Worm (Caenorhabditis elegans) whole organism, young adult: ENCODE measurements around the gene elp-1.

ENCODE experiments used
- B0019.2 ChIP-seq: fragments of 200-800 bp; sonication (Bioruptor generic); conservative IDR thresholded peaks from 2 replicates; pipeline ENCODE4 v1.3.6; 2022; ENCODE audit warnings: missing genetic modification reagents, missing genetic modification characterization, missing compliant biosample characterization
- C06A6.2 ChIP-seq: fragments of 200-800 bp; sonication (Bioruptor generic); conservative IDR thresholded peaks from 2 replicates; pipeline ENCODE4 v1.3.6; 2022; ENCODE audit warnings: missing genetic modification characterization, missing compliant biosample characterization
- F33H1.4 ChIP-seq: fragments of 200-800 bp; sonication (Bioruptor generic); IDR thresholded peaks from 2 replicates; pipeline ENCODE4 v1.3.6; 2022; ENCODE audit warnings: missing genetic modification reagents, missing genetic modification characterization, missing compliant biosample characterization
- F37B4.10 ChIP-seq: fragments of 200-800 bp; sonication (Bioruptor generic); IDR thresholded peaks from 2 replicates; pipeline ENCODE4 v1.3.6; 2022; ENCODE audit warnings: missing genetic modification characterization, missing compliant biosample characterization
- F57C9.4 ChIP-seq: sonication (generic microtip); optimal IDR thresholded peaks from 2 replicates; lab custom pipeline; 2017; ENCODE audit warnings: mild to moderate bottlenecking, missing genetic modification characterization, missing compliant biosample characterization
- K11D2.4 ChIP-seq: fragments of 200-800 bp; sonication (Bioruptor generic); IDR thresholded peaks from 2 replicates; pipeline ENCODE4 v1.3.6; 2022; ENCODE audit warnings: missing genetic modification reagents, missing genetic modification characterization, missing compliant biosample characterization
- Y53G8AR.9 ChIP-seq: fragments of 200-800 bp; sonication (Bioruptor generic); conservative IDR thresholded peaks from 2 replicates; pipeline ENCODE4 v1.3.6; 2022; ENCODE audit warnings: missing genetic modification reagents, missing genetic modification characterization, missing compliant biosample characterization
- Y67H2A.10 ChIP-seq: fragments of 200-800 bp; sonication (Bioruptor generic); conservative IDR thresholded peaks from 2 replicates; pipeline ENCODE4 v1.3.6; 2022; ENCODE audit warnings: missing genetic modification reagents, missing genetic modification characterization, missing compliant biosample characterization
- Y79H2A.3 ChIP-seq: fragments of 200-800 bp; sonication (Bioruptor generic); conservative IDR thresholded peaks from 2 replicates; pipeline ENCODE4 v1.3.6; 2022; ENCODE audit warnings: missing genetic modification reagents, missing genetic modification characterization, missing compliant biosample characterization
- bed-2 ChIP-seq: fragments of 200-800 bp; sonication (Bioruptor generic); IDR thresholded peaks from 2 replicates; pipeline ENCODE4 v1.3.6; 2022; ENCODE audit warnings: missing genetic modification reagents, missing genetic modification characterization, missing compliant biosample characterization
- ccch-3 ChIP-seq: fragments of 200-800 bp; sonication (Bioruptor generic); optimal IDR thresholded peaks from 2 replicates; lab custom pipeline; 2018; ENCODE audit warnings: mild to moderate bottlenecking, missing genetic modification characterization, missing compliant biosample characterization
- ceh-79 ChIP-seq: sonication (generic microtip); optimal IDR thresholded peaks from 2 replicates; lab custom pipeline; 2017; ENCODE audit warnings: mild to moderate bottlenecking, missing genetic modification characterization, missing compliant biosample characterization
- ceh-91 ChIP-seq: fragments of 200-800 bp; sonication (Bioruptor generic); IDR thresholded peaks from 2 replicates; pipeline ENCODE4 v1.3.6; 2022; ENCODE audit warnings: missing genetic modification reagents, missing genetic modification characterization, missing compliant biosample characterization
- dox-1 ChIP-seq: fragments of 200-800 bp; sonication (Bioruptor generic); IDR thresholded peaks from 2 replicates; pipeline ENCODE4 v1.3.6; 2022; ENCODE audit warnings: missing genetic modification reagents, missing genetic modification characterization, missing compliant biosample characterization
- dpff-1 ChIP-seq: sonication (generic microtip); optimal IDR thresholded peaks from 2 replicates; lab custom pipeline; 2017; ENCODE audit warnings: mild to moderate bottlenecking, missing genetic modification characterization, missing compliant biosample characterization
- fkh-3 ChIP-seq: sonication (generic microtip); optimal IDR thresholded peaks from 2 replicates; lab custom pipeline; 2016; ENCODE audit warnings: mild to moderate bottlenecking, missing genetic modification characterization, missing compliant biosample characterization
- gei-17 ChIP-seq: fragments of 200-800 bp; sonication (Bioruptor generic); optimal IDR thresholded peaks from 2 replicates; lab custom pipeline; 2018; ENCODE audit warnings: mild to moderate bottlenecking, missing genetic modification characterization, missing compliant biosample characterization
- him-1 ChIP-seq: sonication (generic microtip); optimal IDR thresholded peaks from 2 replicates; lab custom pipeline; 2016; ENCODE audit warnings: missing genotype, missing genetic modification reagents, missing genetic modification characterization, missing compliant biosample characterization
- hlh-12 ChIP-seq: sonication (generic microtip); optimal IDR thresholded peaks from 2 replicates; lab custom pipeline; 2016; ENCODE audit warnings: missing genetic modification characterization, missing compliant biosample characterization
- hmg-20 ChIP-seq: fragments of 200-800 bp; sonication (Bioruptor generic); IDR thresholded peaks from 2 replicates; pipeline ENCODE4 v1.3.6; 2022; ENCODE audit warnings: missing genetic modification reagents, missing genetic modification characterization, missing compliant biosample characterization
- lin-26 ChIP-seq: fragments of 200-800 bp; sonication (Bioruptor generic); IDR thresholded peaks from 2 replicates; pipeline ENCODE4 v1.3.6; 2022; ENCODE audit warnings: missing genetic modification reagents, missing genetic modification characterization, missing compliant biosample characterization
- lsl-1 ChIP-seq: fragments of 200-800 bp; sonication (Bioruptor generic); optimal IDR thresholded peaks from 2 replicates; lab custom pipeline; 2018; ENCODE audit warnings: mild to moderate bottlenecking, missing genetic modification characterization, moderate library complexity, missing compliant biosample characterization
- madf-3 ChIP-seq: fragments of 200-800 bp; sonication (Bioruptor generic); IDR thresholded peaks from 2 replicates; pipeline ENCODE4 v1.3.6; 2022; ENCODE audit warnings: missing genetic modification reagents, missing genetic modification characterization, missing compliant biosample characterization
- madf-6 ChIP-seq: fragments of 200-800 bp; sonication (Bioruptor generic); IDR thresholded peaks from 2 replicates; pipeline ENCODE4 v1.3.6; 2022; ENCODE audit warnings: missing genetic modification reagents, missing genetic modification characterization, missing compliant biosample characterization
- nhr-120 ChIP-seq: fragments of 200-800 bp; sonication (Bioruptor generic); IDR thresholded peaks from 2 replicates; pipeline ENCODE4 v1.3.6; 2022; ENCODE audit warnings: missing genetic modification characterization, missing compliant biosample characterization
- pha-4 ChIP-seq: fragments of 150-350 bp; sonication (generic microtip); optimal IDR thresholded peaks from 2 replicates; lab custom pipeline; 2014; ENCODE audit warnings: missing biosample characterization, missing genetic modification reagents, missing genetic modification characterization
- rcor-1 ChIP-seq: fragments of 200-800 bp; sonication (Bioruptor generic); IDR thresholded peaks from 2 replicates; pipeline ENCODE4 v1.3.6; 2022; ENCODE audit warnings: missing genetic modification reagents, missing genetic modification characterization, missing compliant biosample characterization
- sea-2 ChIP-seq: fragments of 200-800 bp; sonication (Bioruptor generic); IDR thresholded peaks from 2 replicates; pipeline ENCODE4 v1.3.6; 2022; ENCODE audit warnings: missing genetic modification characterization, missing compliant biosample characterization
- snpc-3.4 ChIP-seq: sonication (generic microtip); optimal IDR thresholded peaks from 2 replicates; lab custom pipeline; 2017; ENCODE audit warnings: missing genetic modification characterization, mild to moderate bottlenecking, missing compliant biosample characterization, antibody characterized with exemption, moderate library complexity, missing genotype, missing genetic modification reagents
- somi-1 ChIP-seq: fragments of 200-800 bp; sonication (Bioruptor generic); optimal IDR thresholded peaks from 2 replicates; lab custom pipeline; 2018; ENCODE audit warnings: mild to moderate bottlenecking, missing genetic modification characterization, missing compliant biosample characterization
- xnd-1 ChIP-seq: sonication (generic microtip); optimal IDR thresholded peaks from 2 replicates; lab custom pipeline; 2016; ENCODE audit warnings: missing genotype, missing genetic modification reagents, missing genetic modification characterization, missing compliant biosample characterization
- zfh-2 ChIP-seq: fragments of 200-800 bp; sonication (Bioruptor generic); conservative IDR thresholded peaks from 2 replicates; pipeline ENCODE4 v1.3.6; 2022; ENCODE audit warnings: missing genetic modification reagents, missing genetic modification characterization, missing compliant biosample characterization
- ztf-18 ChIP-seq: sonication (generic microtip); optimal IDR thresholded peaks from 2 replicates; lab custom pipeline; 2016; ENCODE audit warnings: missing genotype, mild to moderate bottlenecking, missing genetic modification characterization, missing compliant biosample characterization
- ztf-25 ChIP-seq: fragments of 200-800 bp; sonication (Bioruptor generic); IDR thresholded peaks from 2 replicates; pipeline ENCODE4 v1.3.6; 2022; ENCODE audit warnings: missing genetic modification reagents, missing genetic modification characterization, missing compliant biosample characterization

Gene elp-1

ce11 chrV:20761758-20762157, 8.2 kb downstream of the elp-1 start:
- TF ChIP-seq F33H1.4 (GFP tag; lab: Robert Waterston, UW): no peak
- TF ChIP-seq Y53G8AR.9: no peak
- TF ChIP-seq ztf-18 (tag; lab: Kevin White, UChicago): no peak
- TF ChIP-seq F37B4.10: no peak
- no peak for TF ChIP-seq C06A6.2 (GFP tag; lab: Robert Waterston, UW)
- no peak for TF ChIP-seq hmg-20 (GFP tag; lab: Robert Waterston, UW)
- TF ChIP-seq ztf-25: no peak
- no peak for TF ChIP-seq snpc-3.4 (tag; lab: Kevin White, UChicago)
- no peak for TF ChIP-seq hlh-12
- TF ChIP-seq xnd-1: no peak
- TF ChIP-seq sea-2 (GFP tag; lab: Robert Waterston, UW): no peak
- no peak for TF ChIP-seq K11D2.4
- TF ChIP-seq nhr-120 (GFP tag; lab: Robert Waterston, UW): no peak
- no peak for TF ChIP-seq madf-3 (GFP tag; lab: Robert Waterston, UW)
- TF ChIP-seq Y79H2A.3 (GFP tag; lab: Robert Waterston, UW): no peak
- no peak for TF ChIP-seq rcor-1 (GFP tag; lab: Robert Waterston, UW)
- TF ChIP-seq lin-26 (GFP tag; lab: Robert Waterston, UW): no peak
- no peak for TF ChIP-seq ccch-3 (GFP tag; lab: Kevin White, UChicago)

- TF ChIP-seq F37B4.10 (no peak), gei-17 (GFP tag; lab: Kevin White, UChicago) (no peak), him-1 (no peak), dox-1 (GFP tag; lab: Robert Waterston, UW) (no peak), bed-2 (GFP tag; lab: Robert Waterston, UW) (no peak), zfh-2 (no peak), ceh-79 (tag; lab: Kevin White, UChicago) (no peak), B0019.2 (GFP tag; lab: Robert Waterston, UW) (no peak), lsl-1 (GFP tag; lab: Kevin White, UChicago) (no peak), C06A6.2 (GFP tag; lab: Robert Waterston, UW) (no peak), Y67H2A.10 (GFP tag; lab: Robert Waterston, UW) (no peak)
- TF ChIP-seq, all 124 proteins: peak for 0
Measured at ce11 chrV:20758106-20758505, 11.9 kb downstream of the elp-1 start.

- TF ChIP-seq ceh-91 (GFP tag; lab: Robert Waterston, UW) (no peak), zfh-2 (peak; percentile 66; the same call in 1 of the 2 replicates)
Measured at ce11 chrV:20757255-20757654, 12.7 kb downstream of the elp-1 start.

- TF ChIP-seq madf-6 (GFP tag; lab: Robert Waterston, UW) (no peak), F57C9.4 (tag; lab: Kevin White, UChicago) (no peak), pha-4 (peak; percentile 95), somi-1 (GFP tag; lab: Kevin White, UChicago) (no peak), Y53G8AR.9 (no peak), zfh-2 (peak; percentile 66), fkh-3 (tag; lab: Kevin White, UChicago) (peak; percentile 12), dpff-1 (no peak)
Measured at ce11 chrV:20756385-20756996, 13.5 kb downstream of the elp-1 start.
